Fruit fly (Drosophila melanogaster): ENCODE measurements around the gene CG2993.

The CG2993 gene

DNA sequence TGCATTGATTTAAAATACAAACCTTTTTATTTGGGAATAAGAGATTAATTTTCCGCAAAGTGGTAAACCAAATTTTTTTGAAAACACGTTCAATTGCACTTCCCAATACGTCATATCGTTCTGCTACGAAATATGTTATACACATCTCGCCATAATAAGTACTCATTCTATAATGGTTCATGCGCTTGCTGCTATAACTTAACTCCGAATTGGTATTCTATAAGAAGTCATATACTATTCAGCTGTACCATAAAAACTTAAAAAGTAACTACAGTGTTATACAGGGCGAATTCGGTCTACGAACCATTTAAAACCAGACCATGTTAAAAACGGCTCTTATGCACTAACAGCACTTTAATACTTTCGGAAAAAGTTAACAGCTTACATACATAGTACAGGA, 30.2 kb downstream of the CG2993 start:
- no peak for TF ChIP-seq CG17801 (GFP tag; optimal IDR thresholded peaks at IDR 0.05; ENCODE audit: partially characterized antibody)

DNA sequence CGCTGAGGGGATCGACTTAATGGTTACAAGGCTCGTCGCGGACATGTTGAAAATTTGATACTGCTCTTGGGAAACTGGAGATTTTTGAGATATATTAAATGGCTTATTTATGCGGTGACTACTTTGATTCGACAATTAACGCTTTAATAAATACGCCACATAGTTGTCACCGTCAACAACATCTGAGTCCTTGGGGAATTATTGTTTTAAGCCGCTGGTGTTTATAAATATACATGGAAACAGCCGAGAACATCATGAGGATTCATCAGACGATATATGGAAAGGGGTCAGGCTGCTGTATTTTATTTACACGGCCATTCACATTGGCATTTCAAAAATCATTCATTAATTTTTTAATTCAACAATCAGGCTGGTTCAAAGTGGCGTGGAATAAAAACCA, 38.2 kb downstream of the CG2993 start, which contains the start of gene CG11286:
Gene CG11286, minus strand, starts transcription at position 101 of the 400 bp plus-strand sequence.
- no peak for TF ChIP-seq CG17801 (GFP tag; optimal IDR thresholded peaks at IDR 0.05; ENCODE audit: partially characterized antibody)

dm6 chr3R:7760970-7761558, 48.8 kb downstream of the CG2993 start:
- no peak for TF ChIP-seq CG17801 (GFP tag; optimal IDR thresholded peaks at IDR 0.05; ENCODE audit: partially characterized antibody)

DNA sequence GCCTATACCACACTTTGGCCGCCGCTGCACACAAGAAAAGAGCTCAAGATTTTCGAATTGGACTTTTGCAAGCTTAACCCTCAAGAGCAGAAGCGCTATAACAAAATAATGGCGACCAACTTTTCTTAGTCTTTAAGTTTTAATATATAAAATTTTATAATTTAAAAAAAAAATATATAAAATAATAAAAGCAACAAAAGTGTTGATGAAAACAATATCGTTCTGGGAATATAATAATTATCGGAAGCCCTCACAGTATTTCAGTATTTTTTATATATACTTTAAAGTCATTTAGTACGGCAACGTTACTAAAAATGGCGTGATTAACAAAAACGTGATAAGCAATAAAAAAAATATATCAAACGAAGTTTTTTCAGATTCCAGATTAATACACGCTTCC, 50.3 kb downstream of the CG2993 start, which contains the start of gene Sp7:
Gene Sp7, plus strand, starts transcription at position 301 of the 400 bp plus-strand sequence.
- TF ChIP-seq CG17801 (GFP tag; optimal IDR thresholded peaks at IDR 0.05; ENCODE audit: partially characterized antibody): no peak

DNA sequence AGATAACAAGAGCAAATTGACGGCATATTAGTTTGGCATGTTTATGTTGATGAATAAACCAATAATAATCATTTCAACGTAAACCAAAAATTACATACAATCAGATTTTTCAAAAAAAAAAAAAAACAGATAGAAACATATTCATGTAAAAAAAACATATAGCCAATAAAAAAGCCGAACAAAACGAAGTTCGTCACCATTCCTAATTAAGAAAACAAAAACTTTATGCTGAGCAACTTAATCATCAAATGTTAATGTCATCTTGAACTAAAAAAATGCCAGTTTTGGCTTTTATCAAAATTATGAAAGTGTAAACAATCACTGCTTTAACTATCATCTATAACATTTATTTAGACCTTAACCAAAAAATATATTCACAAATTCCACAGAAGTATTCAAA, 52.0 kb downstream of the CG2993 start, which contains the start of gene CG10919:
Gene CG10919, plus strand, starts transcription at position 301 of the 400 bp plus-strand sequence.
- TF ChIP-seq CG17801 (GFP tag; optimal IDR thresholded peaks at IDR 0.05; ENCODE audit: partially characterized antibody): no peak
